Worm (Caenorhabditis elegans): Measurements from ENCODE around the gene bli-6.

ce11 chrIV:6365045-6365444 is 11.8 kb upstream of the bli-6 start, which contains the start of gene Y73B6BL.270:
- TF ChIP-seq fkh-10 (GFP tag; optimal IDR thresholded peaks at IDR 0.05) (no peak), jun-1 (tag; optimal IDR thresholded peaks at IDR 0.05) (no peak), nhr-11 (tag; optimal IDR thresholded peaks at IDR 0.05) (no peak), nhr-76 (tag; optimal IDR thresholded peaks at IDR 0.05) (no peak), ceh-28 (tag; optimal IDR thresholded peaks at IDR 0.05) (no peak), nhr-23 (tag; optimal IDR thresholded peaks at IDR 0.05) (no peak), fkh-2 (tag; optimal IDR thresholded peaks at IDR 0.05) (no peak)
